Fruit fly (Drosophila melanogaster): ENCODE measurements around the gene Naa30B.

Naa30B gene

dm6 chr3L:1475157-1475556, 3.3 kb upstream of the Naa30B start, which contains the start of gene Ptp61F:
Gene Ptp61F, minus strand, starts transcription at chr3L:1475257.
- TF ChIP-seq CG17801 (GFP tag; optimal IDR thresholded peaks at IDR 0.05; ENCODE audit: partially characterized antibody): no peak

- no peak for TF ChIP-seq CG17801 (GFP tag; optimal IDR thresholded peaks at IDR 0.05; ENCODE audit: partially characterized antibody)
Observed at dm6 chr3L:1471037-1471436, 823 bp downstream of the Naa30B start.

DNA sequence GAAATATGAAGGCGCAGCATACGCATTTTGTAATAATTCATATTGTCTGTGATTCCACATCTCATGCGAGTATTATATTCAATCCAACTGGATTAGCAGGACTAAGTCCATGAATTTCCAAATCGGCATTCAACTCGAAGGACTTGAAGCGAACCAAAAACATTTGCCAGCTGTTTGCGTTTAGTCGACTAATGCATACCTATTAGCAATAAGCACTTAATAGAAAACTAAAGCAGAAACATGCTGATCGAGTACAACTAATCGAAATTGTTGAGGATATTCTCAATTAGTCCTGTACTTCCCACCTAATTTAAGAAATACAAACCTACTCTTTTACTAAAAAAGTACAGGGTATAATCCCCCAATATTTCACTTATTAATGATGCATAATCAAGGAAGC, 2.6 kb downstream of the Naa30B start:
- no peak for TF ChIP-seq CG17801 (GFP tag; optimal IDR thresholded peaks at IDR 0.05; ENCODE audit: partially characterized antibody)

- no peak for TF ChIP-seq CG17801 (GFP tag; optimal IDR thresholded peaks at IDR 0.05; ENCODE audit: partially characterized antibody)
Observed at dm6 chr3L:1464465-1464864, 7.4 kb downstream of the Naa30B start.

- peak; percentile 28 for TF ChIP-seq CG17801 (GFP tag; optimal IDR thresholded peaks at IDR 0.05; ENCODE audit: partially characterized antibody)
Observed at dm6 chr3L:1463547-1463946, 8.3 kb downstream of the Naa30B start, which contains the start of gene rho. Gene rho, plus strand, starts transcription at chr3L:1463811.

dm6 chr3L:1461831-1462230, 10.0 kb downstream of the Naa30B start:
- no peak for TF ChIP-seq CG17801 (GFP tag; optimal IDR thresholded peaks at IDR 0.05; ENCODE audit: partially characterized antibody)

- TF ChIP-seq CG17801 (GFP tag; optimal IDR thresholded peaks at IDR 0.05; ENCODE audit: partially characterized antibody): no peak
Observed at dm6 chr3L:1457998-1458728, 13.7 kb downstream of the Naa30B start.

DNA sequence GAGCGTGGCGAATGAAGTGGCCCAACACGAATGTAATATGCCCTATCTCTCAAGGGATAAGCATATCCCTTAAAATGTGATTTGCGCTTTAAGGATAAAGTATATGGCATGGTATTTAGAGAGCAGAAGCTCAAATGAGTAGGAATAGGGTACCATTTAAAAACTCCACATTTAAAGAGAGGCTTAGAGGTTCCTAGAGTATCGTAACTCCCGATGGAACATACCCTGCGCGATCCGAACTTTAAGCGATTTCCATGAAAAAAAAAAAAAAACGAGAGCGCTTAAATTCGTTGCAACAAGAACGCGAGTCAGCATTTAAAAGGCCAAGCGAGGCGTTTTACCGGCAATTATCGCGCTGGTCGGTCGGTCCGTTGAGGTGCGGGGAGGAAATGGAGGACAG, 14.6 kb downstream of the Naa30B start:
- TF ChIP-seq CG17801 (GFP tag; optimal IDR thresholded peaks at IDR 0.05; ENCODE audit: partially characterized antibody): no peak

- TF ChIP-seq CG17801 (GFP tag; optimal IDR thresholded peaks at IDR 0.05; ENCODE audit: partially characterized antibody): no peak
Observed at dm6 chr3L:1450940-1451339, 20.9 kb downstream of the Naa30B start.

- no peak for TF ChIP-seq CG17801 (GFP tag; optimal IDR thresholded peaks at IDR 0.05; ENCODE audit: partially characterized antibody)
Observed at dm6 chr3L:1447803-1448517, 23.9 kb downstream of the Naa30B start.

DNA sequence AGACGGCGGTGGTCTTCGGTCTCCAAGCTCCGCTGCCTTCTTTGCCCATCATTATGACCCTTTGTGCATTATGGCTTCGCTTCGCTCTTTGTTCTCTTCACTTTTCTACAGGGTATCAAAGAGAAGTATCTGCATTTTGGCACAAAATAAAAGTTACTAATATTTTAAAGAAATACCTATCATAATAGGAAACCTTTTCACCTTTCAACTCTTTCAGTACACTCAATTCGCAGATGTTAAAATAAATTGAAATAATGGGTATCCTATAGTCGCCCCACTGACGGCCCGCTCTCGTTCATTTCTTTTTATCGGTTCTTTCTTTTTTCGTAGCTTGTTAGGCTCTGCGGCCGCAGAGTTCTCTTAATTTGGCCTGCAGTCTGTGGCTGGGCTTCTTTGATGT, 29.0 kb downstream of the Naa30B start:
- TF ChIP-seq CG17801 (GFP tag; optimal IDR thresholded peaks at IDR 0.05; ENCODE audit: partially characterized antibody): peak; percentile 1

DNA sequence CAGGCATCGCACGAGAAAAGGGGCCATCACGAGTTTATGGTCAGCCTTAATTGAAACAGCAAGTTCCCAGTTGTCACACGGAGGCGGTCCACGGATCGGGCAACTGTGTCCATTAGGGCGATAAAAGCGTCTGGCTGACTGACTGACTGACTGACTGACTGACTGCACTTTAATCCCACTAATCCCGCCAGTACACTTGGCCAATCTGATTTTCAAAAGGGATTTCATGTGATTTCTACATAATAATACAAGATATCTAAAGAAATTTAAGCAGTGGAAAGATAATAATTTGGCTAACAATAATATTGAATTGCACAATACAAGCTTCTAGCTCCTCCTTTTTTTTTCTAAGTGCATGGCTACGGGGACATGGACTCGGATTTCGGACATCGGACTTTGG, 29.6 kb downstream of the Naa30B start:
- TF ChIP-seq CG17801 (GFP tag; optimal IDR thresholded peaks at IDR 0.05; ENCODE audit: partially characterized antibody): no peak

dm6 chr3L:1440999-1441398, 30.9 kb downstream of the Naa30B start:
- no peak for TF ChIP-seq CG17801 (GFP tag; optimal IDR thresholded peaks at IDR 0.05; ENCODE audit: partially characterized antibody)

- no peak for TF ChIP-seq CG17801 (GFP tag; optimal IDR thresholded peaks at IDR 0.05; ENCODE audit: partially characterized antibody)
Observed at dm6 chr3L:1437772-1438171, 34.1 kb downstream of the Naa30B start, which contains the start of gene SA2. Gene SA2, minus strand, starts transcription at chr3L:1437872.

DNA sequence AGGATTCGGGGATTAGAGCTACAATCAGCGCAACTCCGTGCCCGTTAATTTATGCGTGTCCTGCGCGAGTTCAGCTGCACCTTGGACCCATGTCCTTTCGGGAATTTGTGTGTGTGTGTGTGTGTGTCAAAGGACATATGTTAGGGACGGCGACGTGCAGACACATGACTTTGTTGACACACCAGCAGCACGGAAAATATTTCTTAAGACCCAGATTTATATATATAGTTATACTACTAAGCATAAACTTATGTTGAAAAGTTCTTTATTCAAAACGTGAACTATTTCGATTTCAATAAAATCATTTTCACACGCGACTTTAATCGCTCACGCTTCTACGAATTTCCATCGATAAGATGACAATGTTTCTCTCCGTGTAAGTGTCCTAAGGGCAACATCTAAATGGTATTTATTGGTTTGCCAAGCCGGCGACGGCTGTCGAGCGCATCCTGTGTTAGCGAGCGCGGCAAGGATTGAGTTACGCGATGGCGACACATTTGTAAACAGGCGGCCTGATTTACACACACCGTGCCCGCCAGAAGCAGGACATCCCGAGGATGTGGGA, 40.3 kb downstream of the Naa30B start:
- TF ChIP-seq CG17801 (GFP tag; optimal IDR thresholded peaks at IDR 0.05; ENCODE audit: partially characterized antibody): no peak

DNA sequence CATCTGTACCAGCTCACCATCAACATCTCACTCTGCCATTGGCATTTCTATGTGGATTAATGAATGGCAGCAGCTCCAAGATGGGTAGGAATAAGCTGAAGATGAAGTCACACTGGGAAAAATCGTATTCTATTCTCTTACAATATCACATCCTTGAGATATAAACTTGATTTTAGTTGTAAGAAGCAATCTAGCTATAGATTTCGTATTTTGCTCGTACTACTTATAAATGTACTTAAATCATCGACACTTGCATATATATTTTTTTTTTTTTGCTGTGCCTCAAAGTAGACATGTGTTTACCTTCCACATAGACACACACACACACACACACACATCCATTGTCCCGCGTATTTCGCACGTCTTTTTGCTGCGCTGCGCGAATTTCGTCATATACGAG, 47.4 kb downstream of the Naa30B start:
- no peak for TF ChIP-seq CG17801 (GFP tag; optimal IDR thresholded peaks at IDR 0.05; ENCODE audit: partially characterized antibody)

Data from ovary, adult (tissue).